Fruit fly (Drosophila melanogaster) S2 (cell line): Measurements from ENCODE around the gene CG8924.

Source experiments
- CG8478 ChIP-seq: fragments of >200 bp; optimal IDR thresholded peaks from 2 replicates; lab custom pipeline; 2018
- CTCF ChIP-seq, 2 experiments: fragments of >200 bp; optimal IDR thresholded peaks; 2 replicates each; lab custom pipeline; 2018

Gene CG8924

dm6 chrX:15971574-15971973 is 30.7 kb downstream of the CG8924 start:
- no peak for TF ChIP-seq CG8478 (lab: Kevin White, UChicago)
- no peak for TF ChIP-seq CTCF (optimal IDR thresholded peaks at IDR 0.05; lab: Kevin White, UChicago)

- TF ChIP-seq CTCF (optimal IDR thresholded peaks at IDR 0.05; lab: Kevin White, UChicago): no peak
- TF ChIP-seq CG8478 (lab: Kevin White, UChicago): no peak
Observed at dm6 chrX:15973157-15973774, 32.4 kb downstream of the CG8924 start, which contains the start of gene mmd. TSS of gene mmd (minus strand) at chrX:15973159.

- no peak for TF ChIP-seq CG8478 (lab: Kevin White, UChicago)
Observed at dm6 chrX:15974125-15974524, 33.2 kb downstream of the CG8924 start, which contains the start of gene Or13a. TSS of gene Or13a (plus strand) at chrX:15974425.

- no peak for TF ChIP-seq CG8478 (lab: Kevin White, UChicago)
- TF ChIP-seq CTCF (optimal IDR thresholded peaks at IDR 0.05; lab: Kevin White, UChicago): no peak
Observed at dm6 chrX:15976568-15976967, 35.7 kb downstream of the CG8924 start, which contains the start of gene CG42766. TSS of gene CG42766 (plus strand) at chrX:15976868.

dm6 chrX:15982844-15983243 is 42.0 kb downstream of the CG8924 start, which contains the start of gene Cep164:
TSS of gene Cep164 (minus strand) at chrX:15982944.
- TF ChIP-seq CG8478 (lab: Kevin White, UChicago) (no peak), CTCF (optimal IDR thresholded peaks at IDR 0.05; lab: Kevin White, UChicago) (no peak)

- TF ChIP-seq CG8478 (lab: Kevin White, UChicago) (no peak), CTCF (optimal IDR thresholded peaks at IDR 0.05; lab: Kevin White, UChicago) (no peak)
Observed at dm6 chrX:15983501-15983900, 42.6 kb downstream of the CG8924 start, which contains the start of gene Slc25A46a. TSS of gene Slc25A46a (plus strand) at chrX:15983772.

- TF ChIP-seq CG8478 (lab: Kevin White, UChicago) (no peak), CTCF (optimal IDR thresholded peaks at IDR 0.05; lab: Kevin White, UChicago) (peak in 1 of 2 experiments; percentile 18)
Observed at dm6 chrX:15986654-15987053, 45.8 kb downstream of the CG8924 start, which contains the start of gene ND-20. TSS of gene ND-20 (minus strand) at chrX:15986808.

- no peak for TF ChIP-seq CG8478 (lab: Kevin White, UChicago)
- no peak for TF ChIP-seq CTCF (optimal IDR thresholded peaks at IDR 0.05; lab: Kevin White, UChicago)
Observed at dm6 chrX:15989631-15990030, 48.8 kb downstream of the CG8924 start.

dm6 chrX:15991618-15992526 is 51.0 kb downstream of the CG8924 start, which contains the start of the genes CG46312, eIF5 and exd:
TSS of gene CG46312 (minus strand) at chrX:15991974.
TSS of gene eIF5 (minus strand) at chrX:15991974.
TSS of gene exd (plus strand) at chrX:15992468.
- no peak for TF ChIP-seq CTCF (optimal IDR thresholded peaks at IDR 0.05; lab: Kevin White, UChicago)
- TF ChIP-seq CG8478 (lab: Kevin White, UChicago): no peak

- TF ChIP-seq CG8478 (lab: Kevin White, UChicago) (no peak), CTCF (optimal IDR thresholded peaks at IDR 0.05; lab: Kevin White, UChicago) (no peak)
Observed at dm6 chrX:15992527-15992897, 51.6 kb downstream of the CG8924 start.
